Fruit fly (Drosophila melanogaster): ENCODE data around the gene CG11601.
A peak's percentile ranks its signal among the peaks of the same experiment; 100 is the strongest.

Gene CG11601

DNA sequence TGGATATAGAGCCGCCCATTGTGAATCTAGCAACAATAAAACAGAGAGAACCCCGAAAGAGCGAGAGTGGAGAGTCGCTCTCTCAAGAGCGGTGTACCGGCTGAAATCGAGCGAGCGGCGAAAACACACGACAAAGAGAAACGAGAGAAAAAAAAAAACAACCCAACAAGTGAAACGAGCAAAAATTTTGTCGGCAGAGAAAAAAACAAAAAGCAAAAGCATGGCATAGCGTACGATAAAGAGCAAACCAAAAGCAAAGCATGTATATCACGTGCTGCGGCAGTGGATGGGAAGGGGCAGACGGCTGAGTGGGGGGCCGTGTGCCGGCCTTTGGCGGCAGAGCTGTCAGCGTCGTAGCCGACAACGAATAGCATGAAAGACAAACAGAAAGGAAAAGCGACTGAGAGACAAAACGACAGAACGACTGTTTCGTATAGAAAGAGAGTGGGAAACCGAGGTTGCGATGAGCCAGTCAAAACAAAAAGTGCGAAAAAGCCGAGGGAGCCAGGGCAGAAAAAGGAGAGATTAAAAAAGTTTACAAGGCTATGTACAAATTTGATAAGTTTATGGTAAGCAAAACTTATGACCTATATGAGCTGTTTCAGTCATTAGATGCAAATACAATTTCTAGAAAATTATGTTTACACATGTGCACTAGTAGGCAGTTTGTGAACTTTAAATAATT is 36.3 kb downstream of the CG11601 start (continued):
- TF ChIP-seq Max (GFP tag; optimal IDR thresholded peaks at IDR 0.05) (peak; percentile 49), nom (GFP tag; optimal IDR thresholded peaks at IDR 0.05) (peak; percentile 94), ase (GFP tag; IDR thresholded peaks at IDR 0.05) (no peak), CG9797 (GFP tag; optimal IDR thresholded peaks at IDR 0.05) (no peak), kni (GFP tag; optimal IDR thresholded peaks at IDR 0.05) (peak; percentile 74), phol (tag; optimal IDR thresholded peaks at IDR 0.05) (no peak), aop (GFP tag; IDR thresholded peaks at IDR 0.05) (no peak), ken (GFP tag; IDR thresholded peaks at IDR 0.05) (no peak), HmgZ (tag; optimal IDR thresholded peaks at IDR 0.05) (peak; percentile 29), CG14441 (GFP tag; IDR thresholded peaks at IDR 0.05) (no peak), rib (GFP tag; IDR thresholded peaks at IDR 0.05) (peak; percentile 89; the same call in 1 of the 2 replicates), CG6813 (GFP tag; optimal IDR thresholded peaks at IDR 0.05) (no peak), CG18599 (GFP tag; optimal IDR thresholded peaks at IDR 0.05) (no peak), CG13123 (GFP tag; optimal IDR thresholded peaks at IDR 0.05) (no peak), cas (GFP tag; IDR thresholded peaks at IDR 0.05) (no peak), CG15601 (tag; optimal IDR thresholded peaks at IDR 0.05) (no peak), jing (GFP tag; optimal IDR thresholded peaks at IDR 0.05) (no peak), CG2202 (tag; optimal IDR thresholded peaks at IDR 0.05) (no peak), shn (GFP tag; optimal IDR thresholded peaks at IDR 0.05) (no peak), CG7745 (tag; optimal IDR thresholded peaks at IDR 0.05) (no peak), tgo (GFP tag; IDR thresholded peaks at IDR 0.05) (no peak), eyg (GFP tag; optimal IDR thresholded peaks at IDR 0.05) (no peak), HLH3B (GFP tag; IDR thresholded peaks at IDR 0.05) (no peak), ems (GFP tag; optimal IDR thresholded peaks at IDR 0.05) (no peak), peb (GFP tag; IDR thresholded peaks at IDR 0.05) (no peak), Opbp (GFP tag; IDR thresholded peaks at IDR 0.05; ENCODE audit: partially characterized antibody) (no peak), CG10979 (tag; optimal IDR thresholded peaks at IDR 0.05) (no peak), CG18476 (GFP tag; optimal IDR thresholded peaks at IDR 0.05) (no peak), CG10366 (GFP tag; IDR thresholded peaks at IDR 0.05) (no peak), luna (GFP tag; optimal IDR thresholded peaks at IDR 0.05) (no peak), gsb-n (tag; optimal IDR thresholded peaks at IDR 0.05) (no peak), mirr (GFP tag; optimal IDR thresholded peaks at IDR 0.05) (peak; percentile 41), chm (GFP tag; IDR thresholded peaks at IDR 0.05) (peak; percentile 53; the same call in 1 of the 2 replicates), cg (GFP tag; optimal IDR thresholded peaks at IDR 0.05) (peak; percentile 24), CrebB (tag; optimal IDR thresholded peaks at IDR 0.05) (no peak), oc (tag; optimal IDR thresholded peaks at IDR 0.05) (no peak), sna (GFP tag; IDR thresholded peaks at IDR 0.05; ENCODE audit: partially characterized antibody) (peak; percentile 57; the same call in 1 of the 2 replicates), prd (optimal IDR thresholded peaks at IDR 0.05) (no peak), prd (GFP tag; IDR thresholded peaks at IDR 0.05) (no peak), run (tag; optimal IDR thresholded peaks at IDR 0.05) (no peak), danr (GFP tag; IDR thresholded peaks at IDR 0.05) (no peak), CG17186 (GFP tag; optimal IDR thresholded peaks at IDR 0.05) (no peak), CG3065 (GFP tag; optimal IDR thresholded peaks at IDR 0.05) (no peak), CG12769 (tag; optimal IDR thresholded peaks at IDR 0.05) (peak; percentile 52), CG2889 (GFP tag; IDR thresholded peaks at IDR 0.05) (no peak), scrt (GFP tag; optimal IDR thresholded peaks at IDR 0.05) (peak; percentile 92), Poxn (GFP tag; IDR thresholded peaks at IDR 0.05) (no peak), Awh (GFP tag; IDR thresholded peaks at IDR 0.05) (no peak), ato (GFP tag; IDR thresholded peaks at IDR 0.05; ENCODE audit: partially characterized antibody) (no peak), insv (GFP tag; optimal IDR thresholded peaks at IDR 0.05) (no peak)

Data from whole organism, embryonic.